Worm (Caenorhabditis elegans) whole organism, L4/young adult: ENCODE results near the gene pst-1.

Experiments used
- W03F9.2 ChIP-seq: fragments of 150-350 bp; optimal IDR thresholded peaks from 2 replicates; lab custom pipeline; 2014; ENCODE audit warnings: missing biosample characterization, missing genetic modification characterization
- dao-5 ChIP-seq: sonication (generic microtip); optimal IDR thresholded peaks from 2 replicates; lab custom pipeline; 2016; ENCODE audit warnings: missing genotype, missing genetic modification characterization, moderate library complexity, missing compliant biosample characterization
- him-1 ChIP-seq: sonication (generic microtip); optimal IDR thresholded peaks from 2 replicates; lab custom pipeline; 2016; ENCODE audit warnings: missing genotype, missing genetic modification reagents, missing genetic modification characterization, missing compliant biosample characterization

The pst-1 gene

DNA sequence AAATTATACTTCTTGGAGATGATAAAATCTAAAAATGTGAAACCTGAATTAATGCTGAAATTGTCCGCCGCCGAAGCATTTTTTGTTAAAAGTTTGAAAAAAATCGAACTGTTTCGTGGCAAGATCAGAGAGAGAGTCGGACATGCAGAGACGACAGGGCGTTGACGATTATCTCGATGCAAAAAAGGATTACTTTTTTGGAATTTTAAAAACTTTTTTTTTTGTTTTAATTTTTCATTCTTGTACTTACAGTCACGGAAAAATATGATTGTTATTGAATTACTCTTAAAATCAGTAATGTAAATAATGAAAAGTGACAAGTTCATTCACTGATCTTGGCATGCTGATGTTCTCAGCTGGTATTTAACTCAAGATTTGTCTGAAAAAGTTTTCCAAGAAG lies 6.6 kb upstream of the pst-1 start, which contains the start of the genes M03F8.5 and M03F8.7:
Gene M03F8.5, minus strand, starts transcription at position 101 of the 400 bp plus-strand sequence.
Gene M03F8.7, plus strand, starts transcription at position 249 of the 400 bp plus-strand sequence.
- TF ChIP-seq W03F9.2 (tag; lab: Kevin White, UChicago) (no peak), dao-5 (tag; lab: Kevin White, UChicago) (no peak), him-1 (tag; lab: Kevin White, UChicago) (no peak)

DNA sequence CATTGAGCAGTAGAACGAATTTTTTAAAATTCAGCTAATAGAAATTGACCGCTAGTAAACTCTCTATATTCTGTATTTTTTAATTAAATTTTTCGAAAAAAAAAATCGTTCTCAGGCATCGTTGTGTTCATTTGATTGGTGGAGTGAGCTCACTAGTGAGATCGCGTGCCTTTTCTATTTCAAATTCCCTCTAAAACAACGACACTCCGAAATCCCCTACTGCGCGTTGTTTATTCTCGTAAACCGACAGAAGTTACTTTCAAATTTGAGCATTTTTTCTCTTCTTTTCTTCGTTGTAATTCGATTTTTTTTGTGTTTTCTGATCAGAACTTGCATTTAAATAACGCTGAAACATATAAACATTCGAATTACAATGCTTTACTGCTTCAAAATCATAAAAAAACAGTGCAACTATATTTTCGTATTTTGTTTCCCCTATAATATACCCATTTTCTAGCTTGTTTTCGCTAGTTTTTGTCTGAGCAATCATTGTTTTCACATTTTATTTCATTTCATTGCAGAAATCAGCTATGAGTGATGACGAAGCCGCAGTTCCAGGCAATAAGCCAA lies 3.7 kb upstream of the pst-1 start, which contains the start of gene syf-3:
Gene syf-3, plus strand, starts transcription at position 520 of the 570 bp plus-strand sequence.
- TF ChIP-seq dao-5 (tag; lab: Kevin White, UChicago) (no peak), W03F9.2 (tag; lab: Kevin White, UChicago) (no peak), him-1 (tag; lab: Kevin White, UChicago) (no peak)

DNA sequence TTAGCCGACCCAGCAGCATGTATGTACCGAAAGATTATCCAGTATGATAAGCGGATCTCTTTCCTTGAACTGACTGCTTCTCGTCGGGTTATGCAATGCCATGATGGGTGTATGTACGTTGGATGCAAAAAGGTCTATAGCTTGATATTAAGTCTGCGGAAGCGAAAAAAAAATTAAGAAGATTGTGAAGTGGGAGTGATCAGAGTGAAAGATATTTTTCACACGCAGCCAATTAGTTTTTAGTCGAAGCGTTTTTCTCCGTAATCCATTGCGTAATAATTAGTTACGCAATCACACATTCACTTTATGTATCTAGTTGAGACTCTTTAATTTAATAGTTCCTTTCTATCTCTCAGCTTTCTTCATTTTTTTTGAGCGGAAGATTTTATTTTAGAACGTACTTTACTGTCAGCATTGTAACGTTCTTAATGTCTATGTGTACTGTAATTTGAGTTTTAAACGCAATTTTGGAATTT lies 6.4 kb downstream of the pst-1 start:
- TF ChIP-seq W03F9.2 (tag; lab: Kevin White, UChicago) (no peak), dao-5 (tag; lab: Kevin White, UChicago) (no peak), him-1 (tag; lab: Kevin White, UChicago) (no peak)

DNA sequence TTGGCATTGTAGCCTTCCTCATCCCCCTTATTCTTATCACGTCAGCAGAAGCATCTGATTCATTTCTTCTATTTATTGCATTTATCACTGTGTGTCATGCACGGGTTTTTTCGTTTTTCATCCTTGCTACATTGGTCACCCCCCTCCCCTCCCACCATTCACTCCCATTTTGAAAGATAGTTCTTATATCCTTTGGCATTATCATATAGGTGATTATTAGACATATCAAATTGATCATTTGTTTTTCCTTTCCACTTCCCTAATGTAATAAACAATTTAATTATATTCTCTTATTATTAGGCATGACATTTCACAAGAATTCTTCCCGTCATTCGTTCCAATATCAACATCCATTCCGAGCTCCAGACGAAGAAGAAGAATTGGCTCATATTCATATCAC lies 7.9 kb downstream of the pst-1 start, which contains the start of gene M03F8.1:
Gene M03F8.1, plus strand, starts transcription at position 301 of the 400 bp plus-strand sequence.
- TF ChIP-seq dao-5 (tag; lab: Kevin White, UChicago): no peak
- TF ChIP-seq W03F9.2 (tag; lab: Kevin White, UChicago): no peak
- TF ChIP-seq him-1 (tag; lab: Kevin White, UChicago): no peak

DNA sequence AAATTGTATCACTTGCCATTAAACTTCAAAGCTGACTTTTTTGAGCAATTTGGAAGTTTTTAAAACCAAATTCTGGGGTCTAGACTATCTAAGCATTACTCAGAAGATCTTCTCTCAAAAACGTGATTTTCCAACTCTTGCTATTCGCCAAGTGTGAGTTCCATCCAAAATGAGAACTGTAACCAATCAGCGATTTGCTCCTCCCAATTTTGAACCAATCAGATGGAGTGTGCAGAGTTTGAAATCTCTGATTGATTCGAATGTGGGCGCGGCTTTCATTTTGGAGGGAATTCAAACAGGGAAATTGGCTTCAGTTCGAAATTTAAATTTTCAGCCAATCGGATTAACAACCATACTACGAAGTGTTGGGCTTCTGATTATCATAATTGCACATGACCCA lies 9.8 kb downstream of the pst-1 start:
- TF ChIP-seq dao-5 (tag; lab: Kevin White, UChicago) (no peak), W03F9.2 (tag; lab: Kevin White, UChicago) (no peak), him-1 (tag; lab: Kevin White, UChicago) (no peak)

DNA sequence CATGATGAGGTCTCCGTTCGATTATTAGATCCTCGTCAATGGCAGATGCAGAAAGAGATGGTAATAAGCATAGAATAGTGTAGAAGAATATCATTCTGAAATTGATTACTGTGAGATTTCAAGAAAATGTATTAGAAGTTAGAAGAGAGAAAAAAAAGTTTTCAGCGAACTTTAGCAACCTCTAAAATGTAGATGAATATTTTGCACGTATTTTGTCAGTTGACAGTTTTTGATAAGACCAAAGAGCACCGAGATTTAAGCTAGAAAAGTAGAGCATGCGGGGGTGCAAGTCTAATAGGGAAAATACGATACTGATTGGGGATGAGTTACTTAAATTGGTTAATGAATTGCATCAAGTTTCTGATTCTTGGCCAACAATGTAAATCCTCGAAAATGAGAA lies 11.5 kb downstream of the pst-1 start, which contains the start of gene M03F8.6:
Gene M03F8.6, minus strand, starts transcription at position 101 of the 400 bp plus-strand sequence.
- TF ChIP-seq him-1 (tag; lab: Kevin White, UChicago): no peak

DNA sequence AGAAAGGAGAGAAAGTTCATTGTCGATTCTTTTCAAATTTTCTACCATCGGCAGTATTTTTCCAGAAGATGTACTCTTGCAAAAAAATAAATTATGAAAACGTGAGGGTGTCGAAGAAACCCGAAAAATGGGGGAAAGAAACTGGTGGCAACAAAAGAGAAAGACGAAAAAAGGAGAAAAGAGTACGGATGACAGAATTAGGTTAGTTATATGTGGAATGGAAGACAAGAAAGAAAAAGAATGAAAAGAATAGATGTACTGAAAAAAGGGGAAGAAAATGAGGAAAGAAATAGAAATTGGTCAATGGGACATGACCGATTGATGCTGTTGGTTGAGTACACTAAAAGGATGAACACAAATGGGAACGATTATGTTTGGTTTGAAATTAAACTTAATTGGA lies 12.4 kb downstream of the pst-1 start:
- TF ChIP-seq W03F9.2 (tag; lab: Kevin White, UChicago) (no peak), dao-5 (tag; lab: Kevin White, UChicago) (no peak), him-1 (tag; lab: Kevin White, UChicago) (no peak)

DNA sequence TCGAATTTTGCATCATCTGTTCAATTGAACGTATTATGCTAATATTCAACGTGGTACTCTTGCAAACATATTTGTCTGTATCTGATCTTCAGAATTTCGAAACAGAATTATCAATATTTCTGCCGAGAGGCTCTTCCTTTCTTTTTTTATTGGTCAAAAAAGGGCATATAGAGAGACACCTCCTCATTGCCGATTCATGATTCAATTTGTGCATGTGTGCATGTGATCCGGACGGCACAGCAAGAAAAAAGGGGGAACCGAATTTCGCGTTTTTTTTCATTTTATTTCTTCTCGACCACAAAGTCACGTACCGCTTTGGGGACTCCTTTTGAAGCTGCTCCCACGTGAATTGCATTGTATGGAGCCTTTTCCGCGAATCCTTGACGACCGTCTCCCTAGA lies 18.2 kb downstream of the pst-1 start, which contains the start of gene mcp-1:
Gene mcp-1, plus strand, starts transcription at position 292 of the 400 bp plus-strand sequence.
- no peak for TF ChIP-seq him-1 (tag; lab: Kevin White, UChicago)
- TF ChIP-seq dao-5 (tag; lab: Kevin White, UChicago): no peak
- TF ChIP-seq W03F9.2 (tag; lab: Kevin White, UChicago): no peak

DNA sequence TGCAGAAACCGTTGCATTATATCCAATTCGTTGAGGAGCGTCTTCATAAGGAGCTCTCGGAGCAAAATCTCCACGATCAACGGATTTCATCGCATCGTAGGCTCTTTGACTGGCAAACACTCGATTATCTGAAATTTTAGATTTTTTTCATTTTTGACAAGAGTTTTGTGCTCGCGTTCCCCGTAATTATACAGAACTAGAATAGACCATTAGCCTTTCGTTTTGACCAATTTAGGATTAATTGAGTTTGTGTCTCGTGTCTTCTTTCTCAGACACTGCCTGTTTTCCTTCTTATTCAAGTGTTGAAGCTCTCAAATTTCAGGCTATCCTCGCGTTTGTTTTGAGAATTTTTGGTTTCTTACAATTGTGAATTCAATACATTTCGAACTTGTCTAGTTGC lies 19.8 kb downstream of the pst-1 start:
- no peak for TF ChIP-seq W03F9.2 (tag; lab: Kevin White, UChicago)
- TF ChIP-seq dao-5 (tag; lab: Kevin White, UChicago): no peak
- no peak for TF ChIP-seq him-1 (tag; lab: Kevin White, UChicago)

DNA sequence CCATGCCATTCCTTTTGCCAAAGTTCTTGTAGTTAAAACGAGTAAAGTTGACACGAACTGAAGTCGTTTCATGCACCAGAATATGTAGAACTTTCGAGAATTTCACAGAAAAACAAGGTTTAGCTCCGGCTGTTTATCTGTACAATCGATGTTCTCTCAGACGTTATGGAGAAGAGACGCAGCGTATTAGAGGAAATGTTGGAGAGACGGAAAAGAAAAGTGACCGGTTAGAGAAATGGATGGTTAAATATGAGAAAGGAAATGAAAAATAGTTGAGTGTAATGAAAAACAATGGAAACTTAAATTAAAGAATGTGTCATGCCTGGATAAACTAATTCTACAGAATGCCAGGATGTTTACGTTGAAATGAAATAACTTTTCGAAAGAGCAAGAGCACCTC lies 20.4 kb downstream of the pst-1 start, which contains the start of gene pcm-1:
Gene pcm-1, minus strand, starts transcription at position 187 of the 400 bp plus-strand sequence.
- no peak for TF ChIP-seq dao-5 (tag; lab: Kevin White, UChicago)
- TF ChIP-seq W03F9.2 (tag; lab: Kevin White, UChicago): no peak
- no peak for TF ChIP-seq him-1 (tag; lab: Kevin White, UChicago)

DNA sequence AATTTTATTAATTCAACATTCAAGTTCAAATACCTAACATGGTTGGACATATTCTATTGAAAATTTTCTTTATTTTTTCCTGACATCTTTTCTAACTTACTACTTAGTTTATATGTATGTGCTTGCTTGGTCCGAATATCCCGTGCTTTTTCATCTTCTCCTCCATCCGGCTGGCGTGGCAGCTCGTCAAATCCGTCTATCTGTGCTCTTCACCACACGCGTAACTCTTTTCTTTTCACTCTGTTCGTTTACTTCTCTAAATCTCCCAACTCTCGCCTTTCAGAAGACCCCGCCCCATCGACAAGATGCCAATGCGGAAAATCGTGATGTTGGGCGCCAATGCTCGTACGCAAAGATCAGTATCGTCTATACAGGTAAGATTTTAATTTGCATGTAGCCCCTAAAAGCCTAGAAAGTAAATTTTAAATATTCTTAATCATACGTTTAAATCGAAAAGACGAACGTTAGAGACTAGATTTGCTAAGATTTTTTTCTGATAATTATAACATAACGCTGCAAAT lies 21.5 kb downstream of the pst-1 start:
- TF ChIP-seq W03F9.2 (tag; lab: Kevin White, UChicago) (no peak), him-1 (tag; lab: Kevin White, UChicago) (no peak), dao-5 (tag; lab: Kevin White, UChicago) (no peak)

DNA sequence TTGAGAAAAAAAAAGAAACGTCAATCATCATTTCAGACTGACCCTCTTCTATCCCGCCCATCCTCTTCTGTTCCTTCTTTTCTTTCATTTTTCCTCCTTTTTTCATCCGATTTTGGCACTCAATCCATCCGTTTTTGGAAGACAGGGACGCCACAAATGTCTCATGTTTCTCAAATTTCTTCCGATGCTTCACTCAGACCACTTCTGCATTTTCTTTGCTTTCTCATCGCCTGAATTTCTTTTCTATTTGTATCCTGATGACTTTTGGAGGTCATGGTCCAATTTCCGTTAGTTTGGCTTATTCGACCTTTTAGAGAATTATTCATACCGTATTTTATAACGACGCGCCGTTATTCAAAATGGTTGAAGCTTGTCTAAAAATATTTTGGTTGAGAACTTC lies 29.3 kb downstream of the pst-1 start:
- TF ChIP-seq W03F9.2 (tag; lab: Kevin White, UChicago): no peak
- no peak for TF ChIP-seq dao-5 (tag; lab: Kevin White, UChicago)
- TF ChIP-seq him-1 (tag; lab: Kevin White, UChicago): no peak

DNA sequence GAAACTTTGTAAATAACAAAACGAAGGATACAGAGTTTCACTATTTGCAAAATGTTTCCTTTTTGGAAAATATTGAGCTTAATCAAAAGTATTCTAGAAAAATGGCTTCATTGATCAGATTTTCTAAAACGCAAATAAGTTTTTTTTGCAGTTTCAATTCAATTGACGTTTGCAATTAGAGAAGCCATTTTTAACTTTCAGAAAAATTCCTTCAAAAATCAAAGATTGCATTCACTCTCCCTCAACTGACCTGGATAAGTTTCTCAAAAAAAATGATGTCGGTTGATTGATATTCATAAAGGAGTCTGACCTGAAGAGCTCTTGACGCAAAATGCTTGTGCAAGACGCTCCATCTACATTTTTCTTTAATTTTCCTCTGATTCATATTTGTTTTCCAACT lies 30.4 kb downstream of the pst-1 start:
- TF ChIP-seq W03F9.2 (tag; lab: Kevin White, UChicago) (no peak), him-1 (tag; lab: Kevin White, UChicago) (no peak), dao-5 (tag; lab: Kevin White, UChicago) (no peak)

DNA sequence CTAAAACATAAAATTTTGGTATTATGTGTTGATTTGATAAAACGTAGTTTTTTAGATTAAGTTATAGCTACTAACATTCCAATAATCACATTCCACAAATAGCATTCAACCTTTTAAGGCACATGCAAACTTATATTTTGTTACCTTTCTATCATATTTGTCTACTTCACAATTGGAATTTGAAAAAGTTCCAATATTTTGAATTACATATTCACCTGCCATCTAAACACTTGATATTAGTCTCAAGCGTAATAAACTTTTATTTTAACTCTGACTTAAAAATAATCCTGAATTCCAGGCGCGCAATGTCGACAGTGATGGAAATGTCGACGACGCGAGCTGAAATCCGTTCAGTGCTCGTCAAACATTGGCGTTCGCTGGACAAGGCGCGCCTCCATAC lies 32.5 kb downstream of the pst-1 start, which contains the start of gene acy-2:
Gene acy-2, plus strand, starts transcription at position 301 of the 400 bp plus-strand sequence.
- TF ChIP-seq dao-5 (tag; lab: Kevin White, UChicago): no peak
- no peak for TF ChIP-seq W03F9.2 (tag; lab: Kevin White, UChicago)
- no peak for TF ChIP-seq him-1 (tag; lab: Kevin White, UChicago)
